Worm (Caenorhabditis elegans) whole organism, early embryonic: Measurements from ENCODE around the gene F11G11.15.

Source experiments
- B0310.2 ChIP-seq: sonication (generic microtip); optimal IDR thresholded peaks from 2 replicates; lab custom pipeline; 2016; ENCODE audit warnings: mild to moderate bottlenecking, missing genetic modification characterization, missing compliant biosample characterization
- F13C5.2 ChIP-seq: sonication (generic microtip); optimal IDR thresholded peaks from 2 replicates; lab custom pipeline; 2017; ENCODE audit warnings: mild to moderate bottlenecking, missing genetic modification characterization, inconsistent platforms, missing compliant biosample characterization
- aly-1 ChIP-seq: sonication (generic microtip); optimal IDR thresholded peaks from 2 replicates; lab custom pipeline; 2016; ENCODE audit warnings: missing genetic modification characterization, missing compliant biosample characterization
- ama-1 ChIP-seq: fragments of 150-350 bp; optimal IDR thresholded peaks from 2 replicates; lab custom pipeline; 2014
- ceh-13 ChIP-seq: fragments of 200-800 bp; sonication (Bioruptor generic); optimal IDR thresholded peaks from 2 replicates; lab custom pipeline; 2018; ENCODE audit warnings: mild to moderate bottlenecking, missing genetic modification characterization, missing compliant biosample characterization
- ceh-36 ChIP-seq: sonication (generic microtip); optimal IDR thresholded peaks from 2 replicates; lab custom pipeline; 2016; ENCODE audit warnings: missing genetic modification characterization, inconsistent platforms, missing compliant biosample characterization
- ets-7 ChIP-seq: sonication (generic microtip); optimal IDR thresholded peaks from 2 replicates; lab custom pipeline; 2016; ENCODE audit warnings: missing genotype, missing genetic modification characterization, missing compliant biosample characterization
- flt-1 ChIP-seq: fragments of 200-800 bp; sonication (Bioruptor generic); IDR thresholded peaks from 2 replicates; pipeline ENCODE4 v1.3.6; 2022; ENCODE audit warnings: missing genetic modification characterization, missing compliant biosample characterization
- hmbx-1 ChIP-seq: sonication (generic microtip); optimal IDR thresholded peaks from 2 replicates; lab custom pipeline; 2016; ENCODE audit warnings: mild to moderate bottlenecking, missing genetic modification characterization, missing compliant biosample characterization
- hmg-4 ChIP-seq: fragments of 200-800 bp; sonication (Bioruptor generic); optimal IDR thresholded peaks from 2 replicates; lab custom pipeline; 2018; ENCODE audit warnings: mild to moderate bottlenecking, missing genetic modification characterization, missing compliant biosample characterization
- hnd-1 ChIP-seq: sonication (generic microtip); optimal IDR thresholded peaks from 2 replicates; lab custom pipeline; 2016; ENCODE audit warnings: missing genetic modification characterization, missing compliant biosample characterization
- pes-1 ChIP-seq: fragments of 200-800 bp; sonication (Bioruptor generic); IDR thresholded peaks from 2 replicates; pipeline ENCODE4 v1.3.6; 2022; ENCODE audit warnings: missing genetic modification reagents, missing genetic modification characterization, missing compliant biosample characterization
- scrt-1 ChIP-seq: fragments of 200-800 bp; sonication (Bioruptor generic); IDR thresholded peaks from 2 replicates; pipeline ENCODE4 v1.3.6; 2022; ENCODE audit warnings: missing genetic modification characterization, missing compliant biosample characterization
- sea-1 ChIP-seq: fragments of 200-800 bp; sonication (Bioruptor generic); conservative IDR thresholded peaks from 2 replicates; pipeline ENCODE4 v1.3.6; 2022; ENCODE audit warnings: missing genetic modification characterization, missing compliant biosample characterization
- tbx-11 ChIP-seq: fragments of 200-800 bp; sonication (Bioruptor generic); IDR thresholded peaks from 2 replicates; pipeline ENCODE4 v1.3.6; 2022; ENCODE audit warnings: missing genetic modification characterization, missing compliant biosample characterization
- tbx-37 ChIP-seq: fragments of 200-800 bp; sonication (Bioruptor generic); conservative IDR thresholded peaks from 2 replicates; pipeline ENCODE4 v1.3.6; 2022; ENCODE audit warnings: missing genetic modification reagents, missing genetic modification characterization, missing compliant biosample characterization
- tra-4 ChIP-seq: sonication (generic microtip); optimal IDR thresholded peaks from 2 replicates; lab custom pipeline; 2017; ENCODE audit warnings: missing genetic modification characterization, missing compliant biosample characterization

The F11G11.15 gene

DNA sequence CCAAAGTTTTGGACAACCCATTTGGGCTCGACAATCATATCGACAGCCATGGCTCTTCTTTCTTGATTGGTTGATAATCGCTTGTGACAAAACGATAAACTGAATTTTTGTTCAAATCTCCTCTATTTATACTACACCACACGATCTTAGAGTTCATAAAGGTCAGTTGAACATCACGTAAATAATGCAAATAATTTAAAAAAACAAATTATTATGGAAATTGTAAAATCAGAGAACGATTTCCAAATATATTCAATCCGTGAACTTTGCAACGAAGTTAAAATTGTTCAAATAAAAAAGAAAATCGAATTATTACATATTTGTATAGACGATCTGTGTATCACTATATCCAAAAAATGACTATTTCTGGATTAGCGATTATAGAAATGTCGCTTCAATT, 11.3 kb upstream of the F11G11.15 start, which contains the start of the genes mpst-4 and F11G11.14:
Gene mpst-4, minus strand, starts transcription at position 101 of the 400 bp plus-strand sequence.
Gene F11G11.14, plus strand, starts transcription at position 325 of the 400 bp plus-strand sequence.
- TF ChIP-seq ets-7 (tag; lab: Kevin White, UChicago) (no peak), ceh-36 (tag; lab: Kevin White, UChicago) (no peak), ama-1 (lab: Kevin White, UChicago) (no peak), aly-1 (no peak), pes-1 (no peak), hnd-1 (no peak), sea-1 (GFP tag; lab: Robert Waterston, UW) (no peak), hmg-4 (GFP tag; lab: Kevin White, UChicago) (no peak), F13C5.2 (no peak), flt-1 (no peak), tra-4 (no peak), tbx-11 (GFP tag; lab: Robert Waterston, UW) (no peak), ceh-13 (no peak), tbx-37 (GFP tag; lab: Robert Waterston, UW) (no peak), scrt-1 (GFP tag; lab: Robert Waterston, UW) (no peak), B0310.2 (tag; lab: Kevin White, UChicago) (no peak)

DNA sequence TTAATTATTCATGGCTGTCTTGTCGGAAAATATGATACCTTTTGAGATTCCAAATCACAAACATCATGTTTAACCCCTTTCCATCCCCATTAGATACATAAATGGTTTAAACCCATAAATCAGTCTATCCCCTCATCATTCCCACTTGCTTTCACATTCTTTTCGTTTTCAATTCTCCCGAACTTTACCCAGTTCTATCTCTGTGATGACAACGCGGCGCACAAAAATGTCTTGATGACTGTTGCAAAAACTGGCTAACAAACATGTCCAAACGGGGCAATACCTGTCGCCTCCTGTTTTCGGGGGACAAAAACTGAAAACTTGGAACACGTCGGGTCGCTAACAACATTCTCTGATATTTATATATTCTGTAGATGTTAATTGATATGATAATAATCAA, 8.6 kb upstream of the F11G11.15 start:
- TF ChIP-seq F13C5.2 (no peak), hmbx-1 (tag; lab: Kevin White, UChicago) (no peak)

DNA sequence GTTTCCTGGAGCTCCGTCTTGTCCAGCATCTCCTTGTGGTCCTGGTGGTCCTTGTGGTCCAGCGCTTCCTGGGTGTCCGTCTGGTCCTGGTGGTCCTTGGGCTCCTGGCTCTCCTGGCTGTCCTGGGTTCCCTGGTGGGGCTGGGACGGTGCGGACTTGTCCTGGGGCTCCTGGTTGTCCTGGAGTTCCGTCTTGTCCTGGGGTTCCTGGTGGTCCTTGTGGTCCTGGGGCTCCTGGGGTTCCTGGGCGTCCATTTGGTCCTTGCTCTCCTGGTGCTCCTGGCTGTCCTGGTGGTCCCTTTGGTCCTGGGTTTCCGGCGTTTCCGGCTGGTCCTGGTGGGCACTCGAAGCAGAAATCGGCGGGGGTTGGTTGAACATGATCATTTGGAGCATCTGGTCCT, 7.8 kb upstream of the F11G11.15 start:
- TF ChIP-seq scrt-1 (GFP tag; lab: Robert Waterston, UW) (0 out of 2 replicates have a peak, but pooled peaks have one; percentile 58), pes-1 (0 out of 2 replicates have a peak, but pooled peaks have one; percentile 15)

DNA sequence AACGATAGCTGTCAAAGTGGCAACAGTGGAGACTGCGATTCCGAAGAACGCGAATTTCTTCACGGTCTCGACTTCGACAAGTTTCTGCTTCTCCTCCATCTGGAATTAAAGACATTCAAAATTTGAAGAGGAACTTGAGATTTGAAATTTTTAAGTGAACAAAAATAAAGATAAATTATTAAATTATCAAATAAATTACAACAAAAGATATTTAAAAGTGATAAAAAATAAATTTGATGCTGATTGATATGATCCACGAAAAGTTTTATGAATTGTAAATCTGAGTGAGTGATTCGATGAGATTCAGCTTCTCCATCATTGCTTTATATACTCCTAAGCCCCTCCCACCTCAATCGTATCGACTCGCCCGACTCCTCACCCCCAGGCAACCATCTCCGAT, 7.2 kb upstream of the F11G11.15 start, which contains the start of gene col-17:
Gene col-17, minus strand, starts transcription at position 101 of the 400 bp plus-strand sequence.
- TF ChIP-seq aly-1 = no peak
- TF ChIP-seq hmg-4 (GFP tag; lab: Kevin White, UChicago) = no peak
- TF ChIP-seq sea-1 (GFP tag; lab: Robert Waterston, UW) = no peak
- no peak for TF ChIP-seq hmbx-1 (tag; lab: Kevin White, UChicago)
- TF ChIP-seq ama-1 (lab: Kevin White, UChicago) = no peak
- TF ChIP-seq ceh-13 = no peak
- TF ChIP-seq tbx-11 (GFP tag; lab: Robert Waterston, UW) = no peak
- no peak for TF ChIP-seq hnd-1
- TF ChIP-seq F13C5.2 = no peak

DNA sequence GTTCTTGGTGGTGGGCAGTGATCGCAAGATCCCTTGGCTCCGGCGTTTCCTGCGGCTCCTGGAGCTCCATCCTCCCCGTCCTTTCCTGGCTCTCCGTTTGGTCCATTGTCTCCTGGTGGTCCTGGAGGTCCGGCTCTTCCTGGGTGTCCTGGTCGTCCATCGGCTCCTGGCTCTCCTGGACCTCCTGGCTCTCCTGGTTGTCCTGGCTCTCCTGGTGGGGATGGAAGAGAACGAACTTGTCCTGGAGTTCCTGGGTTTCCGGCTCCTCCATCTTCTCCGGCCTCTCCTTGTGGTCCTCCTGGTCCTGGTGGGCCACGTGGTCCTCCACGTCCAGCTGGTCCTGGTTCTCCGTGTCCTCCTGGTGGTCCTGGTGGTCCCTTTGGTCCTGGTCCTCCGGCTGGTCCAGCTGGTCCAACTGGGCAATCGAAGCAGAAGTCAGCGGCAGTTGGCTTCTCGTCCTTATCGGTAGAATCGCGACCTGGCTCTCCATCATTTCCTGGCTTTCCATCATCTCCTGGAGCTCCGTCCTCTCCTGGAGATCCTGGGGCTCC, 4.8 kb upstream of the F11G11.15 start:
- no peak for TF ChIP-seq ama-1 (lab: Kevin White, UChicago)
- no peak for TF ChIP-seq tra-4
- TF ChIP-seq flt-1 = no peak
- TF ChIP-seq ets-7 (tag; lab: Kevin White, UChicago) = no peak
- TF ChIP-seq tbx-11 (GFP tag; lab: Robert Waterston, UW) = 0 out of 2 replicates have a peak, but pooled peaks have one; percentile 39
- TF ChIP-seq hmg-4 (GFP tag; lab: Kevin White, UChicago) = no peak
- no peak for TF ChIP-seq B0310.2 (tag; lab: Kevin White, UChicago)
- no peak for TF ChIP-seq scrt-1 (GFP tag; lab: Robert Waterston, UW)

DNA sequence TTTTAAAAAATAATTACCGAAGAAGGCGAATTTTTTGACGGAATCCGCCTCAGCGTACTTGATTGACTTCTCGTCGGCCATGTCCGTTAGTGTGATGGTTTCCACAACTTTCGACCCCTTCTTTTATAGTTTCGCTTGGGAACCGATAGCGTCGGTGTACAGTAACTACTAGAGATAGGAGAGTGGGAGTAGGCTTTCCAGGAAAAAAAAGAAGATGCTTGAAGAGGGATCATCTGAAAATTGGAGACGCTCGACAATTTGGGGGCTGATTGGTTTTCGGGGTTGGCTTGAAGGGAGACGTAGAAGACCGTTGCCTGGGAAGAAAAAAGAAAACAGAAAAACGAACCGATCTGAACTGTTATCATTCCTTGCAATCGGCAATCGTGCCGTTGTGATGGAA, 4.0 kb upstream of the F11G11.15 start, which contains the start of gene col-20:
Gene col-20, minus strand, starts transcription at position 101 of the 400 bp plus-strand sequence.
- no peak for TF ChIP-seq tbx-11 (GFP tag; lab: Robert Waterston, UW)
- no peak for TF ChIP-seq tbx-37 (GFP tag; lab: Robert Waterston, UW)
- TF ChIP-seq flt-1 = no peak
- no peak for TF ChIP-seq F13C5.2

DNA sequence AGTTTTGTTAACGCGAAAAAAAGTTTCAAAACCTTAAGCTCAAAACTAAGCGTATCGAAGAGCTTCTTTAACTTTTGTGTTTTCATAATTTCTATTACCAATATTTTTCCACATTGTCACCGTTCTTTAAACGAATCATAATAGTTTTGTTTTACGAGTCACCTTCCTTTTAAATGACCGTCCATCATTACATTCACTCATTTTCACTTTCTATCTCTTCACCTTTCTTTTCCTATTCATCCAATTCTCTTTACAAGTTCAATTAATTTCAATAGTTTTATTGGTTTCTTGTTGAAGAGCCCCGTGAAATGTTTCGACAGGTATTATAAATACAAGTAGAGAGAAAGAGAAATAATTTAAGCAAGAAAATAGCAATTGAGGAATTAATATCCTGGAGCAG, 2.8 kb upstream of the F11G11.15 start:
- TF ChIP-seq B0310.2 (tag; lab: Kevin White, UChicago) (no peak), sea-1 (GFP tag; lab: Robert Waterston, UW) (no peak), flt-1 (no peak), F13C5.2 (no peak), hmg-4 (GFP tag; lab: Kevin White, UChicago) (no peak), tra-4 (no peak), tbx-11 (GFP tag; lab: Robert Waterston, UW) (no peak), tbx-37 (GFP tag; lab: Robert Waterston, UW) (no peak), aly-1 (no peak), hnd-1 (no peak), ama-1 (lab: Kevin White, UChicago) (no peak), ets-7 (tag; lab: Kevin White, UChicago) (no peak), pes-1 (no peak), hmbx-1 (tag; lab: Kevin White, UChicago) (no peak), scrt-1 (GFP tag; lab: Robert Waterston, UW) (no peak), ceh-36 (tag; lab: Kevin White, UChicago) (no peak), ceh-13 (no peak)

DNA sequence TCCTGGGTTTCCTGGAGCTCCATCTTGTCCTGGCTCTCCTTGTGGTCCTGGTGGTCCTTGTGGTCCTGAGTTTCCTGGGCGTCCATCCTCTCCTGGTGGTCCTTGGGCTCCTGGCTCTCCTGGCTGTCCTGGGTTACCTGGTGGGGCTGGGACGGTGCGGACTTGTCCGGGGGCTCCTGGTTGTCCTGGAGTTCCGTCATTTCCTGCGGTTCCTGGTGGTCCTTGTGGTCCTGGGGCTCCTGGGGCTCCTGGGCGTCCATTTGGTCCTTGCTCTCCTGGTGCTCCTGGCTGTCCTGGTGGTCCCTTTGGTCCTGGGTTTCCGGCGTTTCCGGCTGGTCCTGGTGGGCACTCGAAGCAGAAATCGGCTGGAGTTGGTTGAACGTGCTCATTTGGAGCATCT, 2.3 kb upstream of the F11G11.15 start:
- 0 out of 2 replicates have a peak, but pooled peaks have one; percentile 24 for TF ChIP-seq sea-1 (GFP tag; lab: Robert Waterston, UW)

DNA sequence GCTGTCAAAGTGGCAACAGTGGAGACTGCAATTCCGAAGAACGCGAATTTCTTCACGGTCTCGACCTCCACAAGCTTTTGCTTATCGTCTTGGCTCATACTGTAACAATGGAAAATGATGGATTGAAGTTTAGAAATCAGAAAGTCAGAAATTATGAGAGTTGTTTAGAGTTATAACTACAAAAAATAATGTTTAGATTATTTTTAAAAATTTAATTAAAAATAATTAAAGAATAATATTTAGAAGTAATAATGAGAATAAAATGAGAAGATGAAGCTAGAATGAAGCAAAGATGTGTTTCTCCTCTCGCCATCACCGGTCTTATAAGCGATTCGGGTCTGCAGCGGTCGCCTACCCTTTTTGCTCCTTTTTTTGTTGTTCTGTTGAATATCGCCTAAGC, 1.6 kb upstream of the F11G11.15 start, which contains the start of gene col-73:
Gene col-73, minus strand, starts transcription at position 101 of the 400 bp plus-strand sequence.
- TF ChIP-seq flt-1 = no peak
- TF ChIP-seq ama-1 (lab: Kevin White, UChicago) = no peak
- TF ChIP-seq F13C5.2 = no peak
- TF ChIP-seq hmbx-1 (tag; lab: Kevin White, UChicago) = no peak
- TF ChIP-seq sea-1 (GFP tag; lab: Robert Waterston, UW) = no peak
- no peak for TF ChIP-seq hnd-1
- no peak for TF ChIP-seq B0310.2 (tag; lab: Kevin White, UChicago)
- TF ChIP-seq tra-4 = no peak
- no peak for TF ChIP-seq hmg-4 (GFP tag; lab: Kevin White, UChicago)
- TF ChIP-seq scrt-1 (GFP tag; lab: Robert Waterston, UW) = no peak
- no peak for TF ChIP-seq tbx-11 (GFP tag; lab: Robert Waterston, UW)
- TF ChIP-seq ceh-36 (tag; lab: Kevin White, UChicago) = no peak
- no peak for TF ChIP-seq aly-1
